Fruit fly (Drosophila melanogaster) whole organism, embryonic: Measurements from ENCODE around the gene CG1801.

ENCODE experiments used
- CG12391 ChIP-seq: fragments of 200-800 bp; sonication (Bioruptor generic); optimal IDR thresholded peaks from 3 replicates; lab custom pipeline; 2018; ENCODE audit warnings: missing biosample characterization, mild to moderate bottlenecking, missing genetic modification characterization, moderate library complexity
- CG15601 ChIP-seq: fragments of 200-800 bp; sonication (Bioruptor generic); optimal IDR thresholded peaks from 3 replicates; lab custom pipeline; 2019; ENCODE audit warnings: missing biosample characterization, mild to moderate bottlenecking, missing genetic modification characterization, moderate library complexity
- CG17829 ChIP-seq: fragments of 200-800 bp; optimal IDR thresholded peaks from 2 replicates; lab custom pipeline; 2019; ENCODE audit warnings: missing biosample characterization, mild to moderate bottlenecking, missing genetic modification characterization, moderate library complexity
- CG2889 ChIP-seq: fragments of 200-800 bp; sonication (Bioruptor generic); IDR thresholded peaks from 3 replicates; pipeline ENCODE4 v1.3.6; 2022; ENCODE audit warnings: missing biosample characterization, missing genetic modification characterization
- CG34224 ChIP-seq: fragments of 200-800 bp; sonication (Bioruptor generic); IDR thresholded peaks from 3 replicates; pipeline ENCODE4 v1.3.6; 2022; ENCODE audit warnings: missing biosample characterization, missing genetic modification characterization; ENCODE audit not compliant: partially characterized antibody
- CTCF ChIP-seq: fragments of 200-800 bp; sonication (Bioruptor generic); optimal IDR thresholded peaks from 2 replicates; lab custom pipeline; 2017; ENCODE audit warnings: missing biosample characterization, mild to moderate bottlenecking, missing genetic modification characterization, moderate library complexity
- Hand ChIP-seq: fragments of 200-800 bp; sonication (Bioruptor generic); optimal IDR thresholded peaks from 2 replicates; lab custom pipeline; 2017; ENCODE audit warnings: mild to moderate bottlenecking, missing biosample characterization, missing genetic modification reagents, missing genetic modification characterization
- cad ChIP-seq: fragments of >200 bp; optimal IDR thresholded peaks from 2 replicates; lab custom pipeline; 2017; ENCODE audit warnings: missing biosample characterization, missing genetic modification characterization
- dmrt99B ChIP-seq: fragments of 200-800 bp; sonication (Bioruptor generic); optimal IDR thresholded peaks from 2 replicates; lab custom pipeline; 2018; ENCODE audit warnings: missing biosample characterization, mild to moderate bottlenecking, missing genetic modification characterization, moderate library complexity
- exex ChIP-seq: fragments of 200-800 bp; sonication (Bioruptor generic); optimal IDR thresholded peaks from 4 replicates; lab custom pipeline; 2018; ENCODE audit warnings: missing biosample characterization, mild to moderate bottlenecking, missing genetic modification characterization, moderate library complexity
- lov ChIP-seq, 2 experiments: fragments of 200-800 bp in 1 of 2; fragments of >200 bp in 1 of 2; sonication (Bioruptor generic) in 1 of 2; IDR thresholded peaks in 1 of 2; optimal IDR thresholded peaks in 1 of 2; 2 replicates in 1 of 2; 3 replicates in 1 of 2; pipeline versions ENCODE4 v1.3.6 to Lab custom; 2017 to 2022; ENCODE audit warnings: missing biosample characterization in 1 of 2, missing genetic modification characterization in 1 of 2
- nerfin-2 ChIP-seq: fragments of 200-800 bp; sonication (Bioruptor generic); IDR thresholded peaks from 2 replicates; pipeline ENCODE4 v1.3.6; 2022; ENCODE audit warnings: missing biosample characterization, missing genetic modification characterization; ENCODE audit not compliant: partially characterized antibody
- pros ChIP-seq: fragments of 200-800 bp; sonication (Bioruptor generic); optimal IDR thresholded peaks from 3 replicates; lab custom pipeline; 2019; ENCODE audit warnings: missing biosample characterization, mild to moderate bottlenecking, missing genetic modification characterization, moderate library complexity
- psq ChIP-seq: fragments of 200-800 bp; sonication (Bioruptor generic); optimal IDR thresholded peaks from 2 replicates; lab custom pipeline; 2017; ENCODE audit warnings: missing biosample characterization, missing genetic modification characterization

- TF ChIP-seq CG34224 (GFP tag; lab: Robert Waterston, UW), result no peak
- peak; percentile 48 for TF ChIP-seq CG15601 (tag; lab: Kevin White, UChicago)
- no peak for TF ChIP-seq nerfin-2 (GFP tag; lab: Robert Waterston, UW)
- no peak for TF ChIP-seq psq
- no peak for TF ChIP-seq dmrt99B (tag; lab: Kevin White, UChicago)
- TF ChIP-seq Hand, result no peak
- no peak for TF ChIP-seq lov (optimal IDR thresholded peaks at IDR 0.05; lab: Kevin White, UChicago)
- TF ChIP-seq lov (GFP tag; IDR thresholded peaks at IDR 0.05; lab: Robert Waterston, UW), result no peak
- TF ChIP-seq CG17829, result peak; percentile 26
- peak; percentile 11 for TF ChIP-seq CG12391 (tag; lab: Kevin White, UChicago)
- TF ChIP-seq cad, result no peak
- no peak for TF ChIP-seq CG2889
- peak; percentile 94 for TF ChIP-seq CTCF (GFP tag; lab: Kevin White, UChicago)
- no peak for TF ChIP-seq exex (tag; lab: Kevin White, UChicago)
- TF ChIP-seq pros, result no peak
Observed at dm6 chrX:21362878-21363277, 45.6 kb upstream of the CG1801 start, which contains the start of the genes bbx and waw.
